Worm (Caenorhabditis elegans) whole organism, L2 larva: ENCODE results near the gene unc-17.

ENCODE experiments used
- C34F6.9 ChIP-seq: fragments of 150-350 bp; optimal IDR thresholded peaks from 2 replicates; lab custom pipeline; 2014; ENCODE audit warnings: missing biosample characterization, missing genetic modification characterization
- F13H6.1 ChIP-seq: sonication (generic microtip); optimal IDR thresholded peaks from 2 replicates; lab custom pipeline; 2016; ENCODE audit warnings: missing genetic modification characterization, missing compliant biosample characterization
- R02D3.7 ChIP-seq: fragments of 150-350 bp; optimal IDR thresholded peaks from 2 replicates; lab custom pipeline; 2014; ENCODE audit warnings: missing biosample characterization, missing genetic modification characterization
- Y55F3AM.14 ChIP-seq: fragments of 200-800 bp; sonication (Bioruptor generic); optimal IDR thresholded peaks from 2 replicates; lab custom pipeline; 2018; ENCODE audit warnings: mild to moderate bottlenecking, missing genetic modification characterization, missing compliant biosample characterization
- ZK546.5 ChIP-seq: sonication (generic microtip); optimal IDR thresholded peaks from 2 replicates; lab custom pipeline; 2017; ENCODE audit warnings: missing biosample characterization, missing genetic modification characterization
- alr-1 ChIP-seq: fragments of 150-350 bp; optimal IDR thresholded peaks from 2 replicates; lab custom pipeline; 2014; ENCODE audit warnings: missing biosample characterization, missing genetic modification characterization
- aly-2 ChIP-seq: fragments of 150-350 bp; optimal IDR thresholded peaks from 2 replicates; lab custom pipeline; 2014; ENCODE audit warnings: missing biosample characterization, missing genetic modification characterization
- ama-1 ChIP-seq: fragments of 150-350 bp; optimal IDR thresholded peaks from 2 replicates; lab custom pipeline; 2018; ENCODE audit warnings: inconsistent platforms
- blmp-1 ChIP-seq: sonication (generic microtip); optimal IDR thresholded peaks from 2 replicates; lab custom pipeline; 2017; ENCODE audit warnings: missing genetic modification characterization, mild to moderate bottlenecking, missing compliant biosample characterization, antibody characterized with exemption, moderate library complexity; ENCODE audit not compliant: insufficient read depth
- ceh-16 ChIP-seq: fragments of 150-350 bp; optimal IDR thresholded peaks from 2 replicates; lab custom pipeline; 2014; ENCODE audit warnings: missing biosample characterization, missing genetic modification characterization
- ceh-82 ChIP-seq: fragments of 150-350 bp; optimal IDR thresholded peaks from 2 replicates; lab custom pipeline; 2014; ENCODE audit warnings: missing biosample characterization, missing genetic modification characterization
- crh-2 ChIP-seq: sonication (generic microtip); optimal IDR thresholded peaks from 2 replicates; lab custom pipeline; 2017; ENCODE audit warnings: missing biosample characterization, missing genetic modification characterization
- dmd-4 ChIP-seq: sonication (generic microtip); optimal IDR thresholded peaks from 2 replicates; lab custom pipeline; 2017; ENCODE audit warnings: missing biosample characterization, missing genetic modification characterization
- egl-27 ChIP-seq: sonication (generic microtip); optimal IDR thresholded peaks from 3 replicates; lab custom pipeline; 2017; ENCODE audit warnings: missing biosample characterization, missing genetic modification reagents, missing genetic modification characterization
- elt-1 ChIP-seq: fragments of 150-350 bp; optimal IDR thresholded peaks from 2 replicates; lab custom pipeline; 2014; ENCODE audit warnings: missing biosample characterization, missing genetic modification characterization
- elt-3 ChIP-seq: sonication (generic microtip); optimal IDR thresholded peaks from 2 replicates; lab custom pipeline; 2017; ENCODE audit warnings: missing biosample characterization, missing genetic modification characterization
- fos-1 ChIP-seq: fragments of 150-350 bp; optimal IDR thresholded peaks from 2 replicates; lab custom pipeline; 2014; ENCODE audit warnings: missing biosample characterization, missing genetic modification characterization
- gmeb-1 ChIP-seq: fragments of 150-350 bp; optimal IDR thresholded peaks from 2 replicates; lab custom pipeline; 2014; ENCODE audit warnings: missing biosample characterization, missing genetic modification characterization
- lin-11 ChIP-seq: fragments of 150-350 bp; sonication (generic microtip); optimal IDR thresholded peaks from 2 replicates; lab custom pipeline; 2014; ENCODE audit warnings: missing biosample characterization, missing genetic modification characterization, inconsistent platforms, mixed read lengths
- lin-13 ChIP-seq: fragments of 150-350 bp; optimal IDR thresholded peaks from 2 replicates; lab custom pipeline; 2014; ENCODE audit warnings: missing biosample characterization, missing genetic modification reagents, missing genetic modification characterization
- lin-39 ChIP-seq: fragments of 150-350 bp; optimal IDR thresholded peaks from 2 replicates; lab custom pipeline; 2014; ENCODE audit warnings: missing biosample characterization, missing genetic modification reagents, missing genetic modification characterization
- lsy-2 ChIP-seq, 2 experiments: fragments of 150-350 bp in 1 of 2; sonication (generic microtip) in 1 of 2; optimal IDR thresholded peaks; 2 replicates each; lab custom pipeline; 2014 to 2017; ENCODE audit warnings: missing biosample characterization in 2 of 2, missing genetic modification characterization in 2 of 2
- mab-5 ChIP-seq: fragments of 150-350 bp; optimal IDR thresholded peaks from 2 replicates; lab custom pipeline; 2014; ENCODE audit warnings: missing biosample characterization, missing genetic modification characterization
- mbf-1 ChIP-seq: sonication (generic microtip); optimal IDR thresholded peaks from 2 replicates; lab custom pipeline; 2017; ENCODE audit warnings: missing biosample characterization, missing genetic modification characterization
- mdl-1 ChIP-seq, 2 experiments: fragments of 150-350 bp in 1 of 2; sonication (generic microtip) in 1 of 2; optimal IDR thresholded peaks; 2 replicates each; lab custom pipeline; 2017; ENCODE audit warnings: missing biosample characterization in 2 of 2, missing genetic modification characterization in 2 of 2
- nhr-10 ChIP-seq: sonication (generic microtip); optimal IDR thresholded peaks from 2 replicates; lab custom pipeline; 2017; ENCODE audit warnings: missing biosample characterization, missing genetic modification characterization
- nhr-11 ChIP-seq: fragments of 150-350 bp; optimal IDR thresholded peaks from 2 replicates; lab custom pipeline; 2014; ENCODE audit warnings: missing biosample characterization, missing genetic modification characterization
- nhr-12 ChIP-seq: fragments of 150-350 bp; optimal IDR thresholded peaks from 2 replicates; lab custom pipeline; 2014; ENCODE audit warnings: missing biosample characterization, missing genetic modification characterization
- nhr-129 ChIP-seq: fragments of 150-350 bp; optimal IDR thresholded peaks from 2 replicates; lab custom pipeline; 2014; ENCODE audit warnings: missing biosample characterization, missing genetic modification characterization
- nhr-21 ChIP-seq: fragments of 150-350 bp; optimal IDR thresholded peaks from 2 replicates; lab custom pipeline; 2014; ENCODE audit warnings: missing biosample characterization, missing genetic modification characterization
- nhr-23 ChIP-seq: fragments of 150-350 bp; optimal IDR thresholded peaks from 2 replicates; lab custom pipeline; 2014; ENCODE audit warnings: missing biosample characterization, missing genetic modification reagents, missing genetic modification characterization
- nhr-237 ChIP-seq: fragments of 150-350 bp; optimal IDR thresholded peaks from 2 replicates; lab custom pipeline; 2014; ENCODE audit warnings: missing biosample characterization, missing genetic modification characterization
- nhr-25 ChIP-seq: fragments of 150-350 bp; sonication (generic microtip); optimal IDR thresholded peaks from 3 replicates; lab custom pipeline; 2014; ENCODE audit warnings: missing biosample characterization, missing genetic modification characterization
- nhr-6 ChIP-seq: fragments of 150-350 bp; optimal IDR thresholded peaks from 2 replicates; lab custom pipeline; 2014; ENCODE audit warnings: missing biosample characterization, missing genetic modification characterization
- nhr-77 ChIP-seq: fragments of 150-350 bp; optimal IDR thresholded peaks from 2 replicates; lab custom pipeline; 2014; ENCODE audit warnings: missing biosample characterization, missing genetic modification characterization
- peb-1 ChIP-seq: fragments of 150-350 bp; optimal IDR thresholded peaks from 2 replicates; lab custom pipeline; 2014; ENCODE audit warnings: missing biosample characterization, missing genetic modification characterization
- sem-4 ChIP-seq: fragments of 150-350 bp; optimal IDR thresholded peaks from 2 replicates; lab custom pipeline; 2014; ENCODE audit warnings: missing biosample characterization, missing genetic modification reagents, missing genetic modification characterization
- skn-1 ChIP-seq: sonication (generic microtip); optimal IDR thresholded peaks from 2 replicates; lab custom pipeline; 2017; ENCODE audit warnings: missing biosample characterization, missing genetic modification characterization
- sma-3 ChIP-seq: sonication (generic microtip); optimal IDR thresholded peaks from 2 replicates; lab custom pipeline; 2016; ENCODE audit warnings: missing genetic modification reagents, missing genetic modification characterization, missing compliant biosample characterization
- sma-9 ChIP-seq, 2 experiments: fragments of 150-350 bp in 1 of 2; sonication (generic microtip) in 1 of 2; optimal IDR thresholded peaks; 2 replicates each; lab custom pipeline; 2014 to 2016; ENCODE audit warnings: missing genetic modification characterization in 2 of 2, mild to moderate bottlenecking in 1 of 2, missing biosample characterization in 1 of 2, missing compliant biosample characterization in 1 of 2, missing genetic modification reagents in 1 of 2, moderate library complexity in 1 of 2
- snpc-4 ChIP-seq: fragments of 150-350 bp; optimal IDR thresholded peaks from 2 replicates; lab custom pipeline; 2014; ENCODE audit warnings: missing biosample characterization, missing genetic modification characterization
- unc-39 ChIP-seq: fragments of 150-350 bp; optimal IDR thresholded peaks from 2 replicates; lab custom pipeline; 2014; ENCODE audit warnings: missing biosample characterization, missing genetic modification characterization
- unc-55 ChIP-seq: fragments of 150-350 bp; sonication (generic microtip); optimal IDR thresholded peaks from 3 replicates; lab custom pipeline; 2014; ENCODE audit warnings: missing biosample characterization, missing genetic modification reagents, missing genetic modification characterization
- unc-62 ChIP-seq: fragments of 150-350 bp; optimal IDR thresholded peaks from 2 replicates; lab custom pipeline; 2014; ENCODE audit warnings: missing biosample characterization, missing genetic modification reagents, missing genetic modification characterization
- zag-1 ChIP-seq: fragments of 150-350 bp; optimal IDR thresholded peaks from 2 replicates; lab custom pipeline; 2014; ENCODE audit warnings: missing biosample characterization, missing genetic modification characterization
- ztf-1 ChIP-seq: fragments of 200-800 bp; sonication (Bioruptor generic); conservative IDR thresholded peaks from 2 replicates; pipeline ENCODE4 v1.3.6; 2022; ENCODE audit warnings: missing genetic modification characterization, missing compliant biosample characterization
- ztf-11 ChIP-seq: sonication (generic microtip); optimal IDR thresholded peaks from 2 replicates; lab custom pipeline; 2017; ENCODE audit warnings: missing biosample characterization, missing genetic modification characterization
- ztf-4 ChIP-seq: fragments of 150-350 bp; optimal IDR thresholded peaks from 2 replicates; lab custom pipeline; 2014; ENCODE audit warnings: missing biosample characterization, missing genetic modification characterization

The unc-17 gene

ce11 chrIV:3654214-3654613 is 29.7 kb upstream of the unc-17 start (continued):
- TF ChIP-seq dmd-4 (tag; lab: Kevin White, UChicago) (no peak), F13H6.1 (peak; percentile 95), mbf-1 (tag; lab: Kevin White, UChicago) (no peak), crh-2 (tag; lab: Kevin White, UChicago) (peak; percentile 14), elt-1 (tag; lab: Kevin White, UChicago) (no peak), unc-55 (no peak), fos-1 (tag; lab: Kevin White, UChicago) (peak; percentile 22), sem-4 (tag; lab: Kevin White, UChicago) (no peak), alr-1 (tag; lab: Kevin White, UChicago) (no peak), aly-2 (tag; lab: Kevin White, UChicago) (no peak), nhr-25 (tag; lab: Kevin White, UChicago) (peak; percentile 64), ZK546.5 (tag; lab: Kevin White, UChicago) (no peak), C34F6.9 (tag; lab: Kevin White, UChicago) (peak; percentile 16), peb-1 (tag; lab: Kevin White, UChicago) (no peak), blmp-1 (tag; lab: Kevin White, UChicago) (peak; percentile 7), nhr-237 (tag; lab: Kevin White, UChicago) (no peak), ztf-1 (GFP tag; lab: Robert Waterston, UW) (no peak), lin-39 (tag; lab: Kevin White, UChicago) (no peak), ztf-11 (no peak)
- TF ChIP-seq, all 48 proteins: peak for 17

ce11 chrIV:3653420-3653823 is 28.9 kb upstream of the unc-17 start:
- TF ChIP-seq skn-1 (tag; lab: Kevin White, UChicago) (no peak), mdl-1 (tag; optimal IDR thresholded peaks at IDR 0.05; lab: Kevin White, UChicago) (peak; percentile 6 to 65), blmp-1 (tag; lab: Kevin White, UChicago) (peak; percentile 38), C34F6.9 (tag; lab: Kevin White, UChicago) (no peak), alr-1 (tag; lab: Kevin White, UChicago) (no peak), R02D3.7 (tag; lab: Kevin White, UChicago) (no peak), egl-27 (tag; lab: Kevin White, UChicago) (peak; percentile 32), nhr-77 (tag; lab: Kevin White, UChicago) (no peak), sem-4 (tag; lab: Kevin White, UChicago) (no peak), dmd-4 (tag; lab: Kevin White, UChicago) (no peak), unc-62 (GFP tag; lab: Kevin White, UChicago) (no peak), lin-13 (no peak), mbf-1 (tag; lab: Kevin White, UChicago) (no peak), nhr-129 (tag; lab: Kevin White, UChicago) (peak; percentile 67), ZK546.5 (tag; lab: Kevin White, UChicago) (no peak), crh-2 (tag; lab: Kevin White, UChicago) (peak; percentile 64), snpc-4 (tag; lab: Kevin White, UChicago) (no peak), zag-1 (tag; lab: Kevin White, UChicago) (no peak), lin-11 (no peak), sma-3 (peak; percentile 91), unc-55 (no peak), ztf-11 (no peak), lin-39 (tag; lab: Kevin White, UChicago) (no peak), F13H6.1 (peak; percentile 64), nhr-6 (no peak), nhr-21 (tag; lab: Kevin White, UChicago) (peak; percentile 94), nhr-12 (tag; lab: Kevin White, UChicago) (no peak), lsy-2 (tag; optimal IDR thresholded peaks at IDR 0.05; lab: Kevin White, UChicago) (peak in 1 of 2 experiments; percentile 84), Y55F3AM.14 (GFP tag; lab: Kevin White, UChicago) (peak; percentile 17), ceh-16 (tag; lab: Kevin White, UChicago) (no peak), gmeb-1 (tag; lab: Kevin White, UChicago) (peak; percentile 70), ztf-1 (GFP tag; lab: Robert Waterston, UW) (no peak), ceh-82 (tag; lab: Kevin White, UChicago) (no peak), nhr-25 (tag; lab: Kevin White, UChicago) (peak; percentile 89), nhr-237 (tag; lab: Kevin White, UChicago) (no peak), elt-3 (no peak), fos-1 (tag; lab: Kevin White, UChicago) (peak; percentile 41), nhr-11 (tag; lab: Kevin White, UChicago) (no peak), sma-9 (GFP tag; optimal IDR thresholded peaks at IDR 0.05; lab: Kevin White, UChicago) (peak; percentile 96), sma-9 (tag; optimal IDR thresholded peaks at IDR 0.05; lab: Kevin White, UChicago) (no peak), elt-1 (tag; lab: Kevin White, UChicago) (no peak), nhr-10 (tag; lab: Kevin White, UChicago) (no peak), unc-39 (tag; lab: Kevin White, UChicago) (no peak), ztf-4 (no peak), ama-1 (lab: Kevin White, UChicago) (no peak), mab-5 (tag; lab: Kevin White, UChicago) (no peak), peb-1 (tag; lab: Kevin White, UChicago) (no peak), nhr-23 (tag; lab: Kevin White, UChicago) (no peak), aly-2 (tag; lab: Kevin White, UChicago) (no peak)
